Worm (Caenorhabditis elegans) whole organism, L2 larva: ENCODE data around the gene F22F7.11.
"Not testable (repeated sequence)": the region's sequence is repeated elsewhere in the genome, so short reads cannot be mapped to it uniquely, and the experiment has no call there.

ENCODE experiments used
- C34F6.9 ChIP-seq: fragments of 150-350 bp; optimal IDR thresholded peaks from 2 replicates; lab custom pipeline; 2014; ENCODE audit warnings: missing biosample characterization, missing genetic modification characterization
- F13H6.1 ChIP-seq: sonication (generic microtip); optimal IDR thresholded peaks from 2 replicates; lab custom pipeline; 2016; ENCODE audit warnings: missing genetic modification characterization, missing compliant biosample characterization
- R02D3.7 ChIP-seq: fragments of 150-350 bp; optimal IDR thresholded peaks from 2 replicates; lab custom pipeline; 2014; ENCODE audit warnings: missing biosample characterization, missing genetic modification characterization
- alr-1 ChIP-seq: fragments of 150-350 bp; optimal IDR thresholded peaks from 2 replicates; lab custom pipeline; 2014; ENCODE audit warnings: missing biosample characterization, missing genetic modification characterization
- blmp-1 ChIP-seq: sonication (generic microtip); optimal IDR thresholded peaks from 2 replicates; lab custom pipeline; 2017; ENCODE audit warnings: missing genetic modification characterization, mild to moderate bottlenecking, missing compliant biosample characterization, antibody characterized with exemption, moderate library complexity; ENCODE audit not compliant: insufficient read depth
- ceh-16 ChIP-seq: fragments of 150-350 bp; optimal IDR thresholded peaks from 2 replicates; lab custom pipeline; 2014; ENCODE audit warnings: missing biosample characterization, missing genetic modification characterization
- ceh-82 ChIP-seq: fragments of 150-350 bp; optimal IDR thresholded peaks from 2 replicates; lab custom pipeline; 2014; ENCODE audit warnings: missing biosample characterization, missing genetic modification characterization
- dmd-4 ChIP-seq: sonication (generic microtip); optimal IDR thresholded peaks from 2 replicates; lab custom pipeline; 2017; ENCODE audit warnings: missing biosample characterization, missing genetic modification characterization
- egl-27 ChIP-seq: sonication (generic microtip); optimal IDR thresholded peaks from 3 replicates; lab custom pipeline; 2017; ENCODE audit warnings: missing biosample characterization, missing genetic modification reagents, missing genetic modification characterization
- elt-1 ChIP-seq: fragments of 150-350 bp; optimal IDR thresholded peaks from 2 replicates; lab custom pipeline; 2014; ENCODE audit warnings: missing biosample characterization, missing genetic modification characterization
- elt-3 ChIP-seq: sonication (generic microtip); optimal IDR thresholded peaks from 2 replicates; lab custom pipeline; 2017; ENCODE audit warnings: missing biosample characterization, missing genetic modification characterization
- fos-1 ChIP-seq: fragments of 150-350 bp; optimal IDR thresholded peaks from 2 replicates; lab custom pipeline; 2014; ENCODE audit warnings: missing biosample characterization, missing genetic modification characterization
- lin-11 ChIP-seq: fragments of 150-350 bp; sonication (generic microtip); optimal IDR thresholded peaks from 2 replicates; lab custom pipeline; 2014; ENCODE audit warnings: missing biosample characterization, missing genetic modification characterization, inconsistent platforms, mixed read lengths
- lin-13 ChIP-seq: fragments of 150-350 bp; optimal IDR thresholded peaks from 2 replicates; lab custom pipeline; 2014; ENCODE audit warnings: missing biosample characterization, missing genetic modification reagents, missing genetic modification characterization
- lsy-2 ChIP-seq, 2 experiments: fragments of 150-350 bp in 1 of 2; sonication (generic microtip) in 1 of 2; optimal IDR thresholded peaks; 2 replicates each; lab custom pipeline; 2014 to 2017; ENCODE audit warnings: missing biosample characterization in 2 of 2, missing genetic modification characterization in 2 of 2
- mab-5 ChIP-seq: fragments of 150-350 bp; optimal IDR thresholded peaks from 2 replicates; lab custom pipeline; 2014; ENCODE audit warnings: missing biosample characterization, missing genetic modification characterization
- mbf-1 ChIP-seq: sonication (generic microtip); optimal IDR thresholded peaks from 2 replicates; lab custom pipeline; 2017; ENCODE audit warnings: missing biosample characterization, missing genetic modification characterization
- mdl-1 ChIP-seq, 2 experiments: fragments of 150-350 bp in 1 of 2; sonication (generic microtip) in 1 of 2; optimal IDR thresholded peaks; 2 replicates each; lab custom pipeline; 2017; ENCODE audit warnings: missing biosample characterization in 2 of 2, missing genetic modification characterization in 2 of 2
- nhr-10 ChIP-seq: sonication (generic microtip); optimal IDR thresholded peaks from 2 replicates; lab custom pipeline; 2017; ENCODE audit warnings: missing biosample characterization, missing genetic modification characterization
- nhr-129 ChIP-seq: fragments of 150-350 bp; optimal IDR thresholded peaks from 2 replicates; lab custom pipeline; 2014; ENCODE audit warnings: missing biosample characterization, missing genetic modification characterization
- nhr-21 ChIP-seq: fragments of 150-350 bp; optimal IDR thresholded peaks from 2 replicates; lab custom pipeline; 2014; ENCODE audit warnings: missing biosample characterization, missing genetic modification characterization
- nhr-23 ChIP-seq: fragments of 150-350 bp; optimal IDR thresholded peaks from 2 replicates; lab custom pipeline; 2014; ENCODE audit warnings: missing biosample characterization, missing genetic modification reagents, missing genetic modification characterization
- nhr-25 ChIP-seq: fragments of 150-350 bp; sonication (generic microtip); optimal IDR thresholded peaks from 3 replicates; lab custom pipeline; 2014; ENCODE audit warnings: missing biosample characterization, missing genetic modification characterization
- nhr-6 ChIP-seq: fragments of 150-350 bp; optimal IDR thresholded peaks from 2 replicates; lab custom pipeline; 2014; ENCODE audit warnings: missing biosample characterization, missing genetic modification characterization
- nhr-77 ChIP-seq: fragments of 150-350 bp; optimal IDR thresholded peaks from 2 replicates; lab custom pipeline; 2014; ENCODE audit warnings: missing biosample characterization, missing genetic modification characterization
- peb-1 ChIP-seq: fragments of 150-350 bp; optimal IDR thresholded peaks from 2 replicates; lab custom pipeline; 2014; ENCODE audit warnings: missing biosample characterization, missing genetic modification characterization
- skn-1 ChIP-seq: sonication (generic microtip); optimal IDR thresholded peaks from 2 replicates; lab custom pipeline; 2017; ENCODE audit warnings: missing biosample characterization, missing genetic modification characterization
- sma-3 ChIP-seq: sonication (generic microtip); optimal IDR thresholded peaks from 2 replicates; lab custom pipeline; 2016; ENCODE audit warnings: missing genetic modification reagents, missing genetic modification characterization, missing compliant biosample characterization
- sma-9 ChIP-seq, 2 experiments: fragments of 150-350 bp in 1 of 2; sonication (generic microtip) in 1 of 2; optimal IDR thresholded peaks; 2 replicates each; lab custom pipeline; 2014 to 2016; ENCODE audit warnings: missing genetic modification characterization in 2 of 2, mild to moderate bottlenecking in 1 of 2, missing biosample characterization in 1 of 2, missing compliant biosample characterization in 1 of 2, missing genetic modification reagents in 1 of 2, moderate library complexity in 1 of 2
- snpc-4 ChIP-seq: fragments of 150-350 bp; optimal IDR thresholded peaks from 2 replicates; lab custom pipeline; 2014; ENCODE audit warnings: missing biosample characterization, missing genetic modification characterization
- unc-39 ChIP-seq: fragments of 150-350 bp; optimal IDR thresholded peaks from 2 replicates; lab custom pipeline; 2014; ENCODE audit warnings: missing biosample characterization, missing genetic modification characterization
- unc-55 ChIP-seq: fragments of 150-350 bp; sonication (generic microtip); optimal IDR thresholded peaks from 3 replicates; lab custom pipeline; 2014; ENCODE audit warnings: missing biosample characterization, missing genetic modification reagents, missing genetic modification characterization
- unc-62 ChIP-seq: fragments of 150-350 bp; optimal IDR thresholded peaks from 2 replicates; lab custom pipeline; 2014; ENCODE audit warnings: missing biosample characterization, missing genetic modification reagents, missing genetic modification characterization
- zag-1 ChIP-seq: fragments of 150-350 bp; optimal IDR thresholded peaks from 2 replicates; lab custom pipeline; 2014; ENCODE audit warnings: missing biosample characterization, missing genetic modification characterization

F22F7.11 gene

DNA sequence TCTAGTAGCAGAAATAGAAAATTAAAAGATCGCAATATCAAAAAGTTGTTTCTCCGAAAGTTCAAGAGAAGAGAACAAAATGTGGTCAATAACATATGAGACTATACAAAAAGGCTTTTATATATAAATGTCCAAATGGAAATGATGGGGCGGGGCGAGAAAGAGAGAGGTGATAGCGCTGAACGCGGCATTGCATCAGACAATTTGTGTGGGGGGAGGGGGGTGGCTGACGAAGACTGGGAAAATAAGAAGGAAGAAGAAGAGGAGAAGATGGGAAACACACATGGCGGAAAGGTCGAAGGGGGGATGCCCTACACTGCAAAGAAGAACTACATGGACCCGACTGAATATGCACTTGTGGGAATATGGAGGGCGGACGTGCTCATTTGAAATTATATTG lies 15.7 kb downstream of the F22F7.11 start:
- TF ChIP-seq nhr-25 (tag; lab: Kevin White, UChicago) (peak; percentile 3), lin-11 (tag; lab: Kevin White, UChicago) (peak; percentile 31), alr-1 (tag; lab: Kevin White, UChicago) (no peak), egl-27 (tag; lab: Kevin White, UChicago) (no peak), sma-9 (GFP tag; optimal IDR thresholded peaks at IDR 0.05; lab: Kevin White, UChicago) (peak; percentile 71), sma-9 (tag; optimal IDR thresholded peaks at IDR 0.05; lab: Kevin White, UChicago) (no peak), lsy-2 (tag; optimal IDR thresholded peaks at IDR 0.05; lab: Kevin White, UChicago) (peak in 1 of 2 experiments; percentile 11), F13H6.1 (tag; lab: Kevin White, UChicago) (peak; percentile 36), mdl-1 (tag; optimal IDR thresholded peaks at IDR 0.05; lab: Kevin White, UChicago) (peak; percentile 20 to 44), C34F6.9 (peak; percentile 24), nhr-21 (peak; percentile 25), nhr-129 (peak; percentile 87), fos-1 (tag; lab: Kevin White, UChicago) (peak; percentile 42), skn-1 (tag; lab: Kevin White, UChicago) (no peak), unc-55 (GFP tag; lab: Kevin White, UChicago) (no peak), nhr-6 (no peak), zag-1 (peak; percentile 5), mab-5 (tag; lab: Kevin White, UChicago) (no peak)

DNA sequence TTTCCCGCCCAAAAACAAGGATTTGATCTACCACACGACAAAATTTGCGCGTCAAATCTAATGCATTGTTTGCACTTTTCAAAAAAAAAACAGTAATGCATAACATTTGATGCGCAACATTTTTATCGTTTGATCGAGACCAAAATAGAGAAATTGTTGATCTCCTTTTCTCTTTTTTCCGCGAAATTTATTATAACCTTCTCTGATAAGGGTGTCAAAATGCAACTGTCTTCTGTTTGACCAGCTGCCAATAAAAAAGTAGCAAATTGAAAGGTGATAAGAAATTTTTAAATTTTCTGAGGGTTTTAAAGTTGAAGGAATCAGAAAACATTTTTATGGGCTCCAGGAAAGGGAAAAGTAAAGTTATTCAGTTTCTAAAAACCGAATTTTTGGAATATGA lies 17.4 kb downstream of the F22F7.11 start:
- TF ChIP-seq nhr-77 (tag; lab: Kevin White, UChicago) (no peak), dmd-4 (tag; lab: Kevin White, UChicago) (no peak), ceh-82 (tag; lab: Kevin White, UChicago) (no peak), unc-39 (no peak)

DNA sequence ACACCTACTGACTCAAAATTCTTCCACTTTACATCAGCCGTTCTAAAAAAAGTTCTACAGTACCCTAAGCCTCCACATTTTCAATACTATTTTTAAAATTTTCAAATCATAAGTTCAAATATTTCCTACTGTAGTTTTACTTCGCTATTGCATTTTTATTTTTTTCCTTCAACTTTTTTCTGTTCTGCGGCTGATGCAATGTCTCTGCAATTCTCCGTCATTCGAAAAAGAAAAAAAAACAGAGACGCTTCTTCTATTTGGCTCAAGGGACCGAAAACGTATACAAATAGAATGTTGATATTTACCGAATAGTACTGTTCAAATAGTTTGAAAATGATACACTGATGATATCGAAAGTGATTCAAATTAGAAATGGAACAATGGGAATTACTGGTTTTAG lies 18.7 kb downstream of the F22F7.11 start:
- TF ChIP-seq elt-1 (no peak), nhr-129 (peak; percentile 98)

DNA sequence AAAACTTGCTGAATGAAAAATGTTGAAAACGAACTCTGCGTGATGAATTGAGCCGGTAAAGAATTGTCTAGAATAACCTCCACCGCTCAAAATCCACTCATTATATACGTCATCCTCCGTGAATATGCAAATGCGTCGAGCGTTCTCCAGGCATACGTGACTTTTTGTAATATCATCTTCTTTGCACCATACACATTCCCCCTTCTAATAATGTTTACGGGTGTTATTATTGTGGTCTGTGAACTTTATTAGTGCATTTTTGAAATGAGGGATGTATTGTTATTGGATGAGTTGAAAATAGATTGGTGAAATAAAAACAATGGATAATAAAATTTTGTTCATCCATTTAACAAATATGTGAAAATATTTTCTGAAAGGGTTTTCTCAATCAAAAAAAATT lies 20.3 kb downstream of the F22F7.11 start, which contains the start of gene F22F7.7:
TSS of gene F22F7.7 (minus strand) at position 125 of the 400 bp plus-strand sequence.
- TF ChIP-seq nhr-77 (tag; lab: Kevin White, UChicago) (no peak), R02D3.7 (tag; lab: Kevin White, UChicago) (no peak), lsy-2 (tag; optimal IDR thresholded peaks at IDR 0.05; lab: Kevin White, UChicago) (no peak), dmd-4 (tag; lab: Kevin White, UChicago) (no peak), unc-62 (GFP tag; lab: Kevin White, UChicago) (no peak), mdl-1 (tag; optimal IDR thresholded peaks at IDR 0.05; lab: Kevin White, UChicago) (no peak), lin-13 (GFP tag; lab: Kevin White, UChicago) (no peak), peb-1 (tag; lab: Kevin White, UChicago) (no peak), nhr-10 (no peak), blmp-1 (no peak), nhr-23 (tag; lab: Kevin White, UChicago) (no peak), ceh-82 (tag; lab: Kevin White, UChicago) (no peak), skn-1 (tag; lab: Kevin White, UChicago) (no peak)

DNA sequence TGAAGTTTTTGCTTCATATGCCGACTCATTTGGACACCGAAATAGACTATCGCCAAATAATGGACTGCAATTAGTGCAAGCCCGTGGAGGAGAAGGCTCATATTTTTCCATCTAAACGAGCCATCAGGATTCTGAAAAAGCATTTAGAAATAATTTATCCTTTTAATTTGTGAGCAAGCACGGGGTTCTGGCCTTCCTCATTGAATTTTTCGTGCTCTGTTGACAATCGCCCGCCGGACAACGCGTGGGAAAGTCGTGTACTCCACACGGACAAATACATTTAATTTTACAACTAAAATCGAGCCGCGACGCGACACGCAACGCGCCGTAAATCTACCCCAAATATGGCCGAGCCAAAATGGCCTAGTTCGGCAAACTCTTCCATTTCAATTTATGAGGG lies 24.8 kb downstream of the F22F7.11 start, which contains the start of gene F22F7.12:
TSS of gene F22F7.12 (minus strand) at position 101 of the 400 bp plus-strand sequence.
- not testable (repeated sequence) for TF ChIP-seq nhr-129, ceh-16, blmp-1

DNA sequence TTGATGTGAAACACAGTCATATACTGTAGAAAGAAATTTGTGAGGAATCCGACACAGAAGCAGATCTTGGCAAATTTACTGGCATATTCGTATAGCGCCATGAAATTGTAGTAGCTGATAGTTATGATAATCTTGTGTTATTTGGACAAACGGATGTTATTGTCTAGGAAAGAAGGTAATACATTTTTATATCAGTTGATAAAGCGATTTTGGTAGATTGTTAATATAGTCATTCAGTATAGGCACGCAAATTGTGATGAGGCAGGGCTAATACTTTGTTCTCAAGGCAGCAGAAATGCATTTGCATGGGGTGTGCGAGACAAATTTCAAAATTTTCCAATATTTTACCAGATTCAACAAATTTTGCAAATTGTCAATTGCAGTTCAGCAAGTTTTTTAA lies 26.4 kb downstream of the F22F7.11 start, which contains the start of gene str-52:
TSS of gene str-52 (minus strand) at position 101 of the 400 bp plus-strand sequence.
- no peak for TF ChIP-seq snpc-4 (tag; lab: Kevin White, UChicago)
- TF ChIP-seq C34F6.9, result no peak
- no peak for TF ChIP-seq sma-9 (GFP tag; optimal IDR thresholded peaks at IDR 0.05; lab: Kevin White, UChicago)
- no peak for TF ChIP-seq sma-9 (tag; optimal IDR thresholded peaks at IDR 0.05; lab: Kevin White, UChicago)
- TF ChIP-seq alr-1 (tag; lab: Kevin White, UChicago), result no peak
- TF ChIP-seq zag-1, result no peak
- TF ChIP-seq mbf-1 (tag; lab: Kevin White, UChicago), result no peak
- TF ChIP-seq unc-39, result no peak
- no peak for TF ChIP-seq sma-3 (GFP tag; lab: Kevin White, UChicago)
- no peak for TF ChIP-seq elt-3 (tag; lab: Kevin White, UChicago)
